Fruit fly (Drosophila melanogaster) whole organism, embryonic: ENCODE data around the gene CG31952.

Experiments
- Atf3 ChIP-seq: fragments of 200-800 bp; sonication (Bioruptor generic); optimal IDR thresholded peaks from 3 replicates; lab custom pipeline; 2016; ENCODE audit warnings: missing biosample characterization, missing genetic modification characterization
- CG1024 ChIP-seq: fragments of 200-800 bp; sonication (Bioruptor generic); IDR thresholded peaks from 2 replicates; pipeline ENCODE4 v1.3.6; 2022; ENCODE audit warnings: missing biosample characterization, missing genetic modification characterization
- CG11504 ChIP-seq: fragments of 200-800 bp; sonication (Bioruptor generic); optimal IDR thresholded peaks from 3 replicates; lab custom pipeline; 2019; ENCODE audit warnings: missing biosample characterization, mild to moderate bottlenecking, missing genetic modification characterization, moderate library complexity
- CG12391 ChIP-seq: fragments of 200-800 bp; sonication (Bioruptor generic); optimal IDR thresholded peaks from 3 replicates; lab custom pipeline; 2018; ENCODE audit warnings: missing biosample characterization, mild to moderate bottlenecking, missing genetic modification characterization, moderate library complexity
- CG14441 ChIP-seq: fragments of 200-800 bp; sonication (Bioruptor generic); IDR thresholded peaks from 2 replicates; pipeline ENCODE4 v1.3.6; 2022; ENCODE audit warnings: missing biosample characterization, missing genetic modification characterization
- CG14860 ChIP-seq: fragments of 200-800 bp; sonication (Bioruptor generic); IDR thresholded peaks from 3 replicates; pipeline ENCODE4 v1.3.6; 2022; ENCODE audit warnings: missing biosample characterization, missing genetic modification characterization; ENCODE audit not compliant: partially characterized antibody
- CG15269 ChIP-seq: fragments of 200-800 bp; sonication (Bioruptor generic); optimal IDR thresholded peaks from 2 replicates; lab custom pipeline; 2018; ENCODE audit warnings: missing biosample characterization, mild to moderate bottlenecking, missing genetic modification characterization, moderate library complexity
- CG16813 ChIP-seq: fragments of 200-800 bp; sonication (Bioruptor generic); IDR thresholded peaks from 3 replicates; pipeline ENCODE4 v1.3.6; 2022; ENCODE audit warnings: missing biosample characterization, missing genetic modification characterization; ENCODE audit not compliant: partially characterized antibody
- CG17359 ChIP-seq: fragments of 200-800 bp; sonication (Bioruptor generic); optimal IDR thresholded peaks from 3 replicates; lab custom pipeline; 2018; ENCODE audit warnings: missing biosample characterization, mild to moderate bottlenecking, missing genetic modification characterization, moderate library complexity
- CG17568 ChIP-seq: fragments of 200-800 bp; sonication (Bioruptor generic); optimal IDR thresholded peaks from 2 replicates; lab custom pipeline; 2018; ENCODE audit warnings: missing biosample characterization, mild to moderate bottlenecking, missing genetic modification characterization, moderate library complexity
- CG18011 ChIP-seq: fragments of 200-800 bp; sonication (Bioruptor generic); optimal IDR thresholded peaks from 2 replicates; lab custom pipeline; 2017; ENCODE audit warnings: missing biosample characterization, missing genetic modification characterization, mild to moderate bottlenecking, moderate library complexity, missing genotype
- CG2116 ChIP-seq: fragments of 200-800 bp; sonication (Bioruptor generic); optimal IDR thresholded peaks from 3 replicates; lab custom pipeline; 2018; ENCODE audit warnings: missing biosample characterization, mild to moderate bottlenecking, missing genetic modification characterization
- CG2678 ChIP-seq: fragments of 200-800 bp; sonication (Bioruptor generic); optimal IDR thresholded peaks from 3 replicates; lab custom pipeline; 2019; ENCODE audit warnings: missing biosample characterization, mild to moderate bottlenecking, missing genetic modification characterization, moderate library complexity
- CG32772 ChIP-seq: fragments of 200-800 bp; sonication (Bioruptor generic); IDR thresholded peaks from 2 replicates; pipeline ENCODE4 v1.3.6; 2022; ENCODE audit warnings: missing biosample characterization, missing genetic modification characterization
- CG33557 ChIP-seq: fragments of 200-800 bp; sonication (Bioruptor generic); optimal IDR thresholded peaks from 2 replicates; lab custom pipeline; 2019; ENCODE audit warnings: missing biosample characterization, mild to moderate bottlenecking, missing genetic modification characterization, moderate library complexity
- CG4328 ChIP-seq: fragments of 200-800 bp; sonication (Bioruptor generic); optimal IDR thresholded peaks from 3 replicates; lab custom pipeline; 2017; ENCODE audit warnings: missing biosample characterization, missing genetic modification reagents, missing genetic modification characterization
- CG4617 ChIP-seq: fragments of 200-800 bp; sonication (Bioruptor generic); optimal IDR thresholded peaks from 3 replicates; lab custom pipeline; 2016; ENCODE audit warnings: missing biosample characterization, missing genetic modification characterization, borderline replicate concordance
- CG5180 ChIP-seq: fragments of 200-800 bp; sonication (Bioruptor generic); optimal IDR thresholded peaks from 3 replicates; lab custom pipeline; 2017; ENCODE audit warnings: missing biosample characterization, missing genetic modification characterization, mild to moderate bottlenecking, moderate library complexity, missing genetic modification reagents
- CG7745 ChIP-seq: fragments of 200-800 bp; sonication (Bioruptor generic); optimal IDR thresholded peaks from 2 replicates; lab custom pipeline; 2018; ENCODE audit warnings: missing biosample characterization, mild to moderate bottlenecking, missing genetic modification characterization, moderate library complexity
- CG7839 ChIP-seq: fragments of 200-800 bp; sonication (Bioruptor generic); optimal IDR thresholded peaks from 3 replicates; lab custom pipeline; 2018; ENCODE audit warnings: missing biosample characterization, mild to moderate bottlenecking, missing genetic modification characterization, moderate library complexity
- Drgx ChIP-seq: fragments of 200-800 bp; sonication (Bioruptor generic); IDR thresholded peaks from 2 replicates; pipeline ENCODE4 v1.3.6; 2022; ENCODE audit warnings: missing biosample characterization, missing genetic modification characterization
- Ets97D ChIP-seq: fragments of 200-800 bp; sonication (Bioruptor generic); optimal IDR thresholded peaks from 3 replicates; lab custom pipeline; 2016; ENCODE audit warnings: missing biosample characterization, missing genetic modification characterization
- HLH3B ChIP-seq: fragments of 200-800 bp; sonication (Bioruptor generic); IDR thresholded peaks from 2 replicates; pipeline ENCODE4 v1.3.6; 2022; ENCODE audit warnings: missing biosample characterization, missing genetic modification characterization
- Hr39 ChIP-seq: fragments of >200 bp; optimal IDR thresholded peaks from 2 replicates; lab custom pipeline; 2017
- Hr51 ChIP-seq, 2 experiments: fragments of 200-800 bp; sonication (Bioruptor generic); optimal IDR thresholded peaks; 2 replicates in 1 of 2; 3 replicates in 1 of 2; lab custom pipeline; 2016 to 2018; ENCODE audit warnings: missing biosample characterization in 2 of 2, missing genetic modification characterization in 2 of 2, mild to moderate bottlenecking in 1 of 2, moderate library complexity in 1 of 2
- Hsf ChIP-seq: fragments of 200-800 bp; sonication (Bioruptor generic); optimal IDR thresholded peaks from 3 replicates; lab custom pipeline; 2016; ENCODE audit warnings: missing biosample characterization, missing genetic modification characterization
- Kr ChIP-seq: fragments of 200-800 bp; sonication (Bioruptor generic); optimal IDR thresholded peaks from 2 replicates; lab custom pipeline; 2017; ENCODE audit warnings: missing biosample characterization, mild to moderate bottlenecking, missing genetic modification characterization
- Nf-YC ChIP-seq: fragments of 200-800 bp; optimal IDR thresholded peaks from 3 replicates; lab custom pipeline; 2019; ENCODE audit warnings: missing biosample characterization, mild to moderate bottlenecking, missing genetic modification characterization, moderate library complexity
- Oli ChIP-seq: fragments of 200-800 bp; sonication (Bioruptor generic); optimal IDR thresholded peaks from 2 replicates; lab custom pipeline; 2018; ENCODE audit warnings: missing biosample characterization, mild to moderate bottlenecking, missing genetic modification characterization, moderate library complexity
- Pdp1 ChIP-seq, 2 experiments: fragments of 200-800 bp; sonication (Bioruptor generic); optimal IDR thresholded peaks; 3 replicates each; lab custom pipeline; 2016; ENCODE audit warnings: missing biosample characterization in 2 of 2, missing genetic modification characterization in 2 of 2, mild to moderate bottlenecking in 1 of 2, moderate library complexity in 1 of 2
- Ravus ChIP-seq: fragments of 200-800 bp; sonication (Bioruptor generic); IDR thresholded peaks from 2 replicates; pipeline ENCODE4 v1.3.6; 2022; ENCODE audit warnings: missing biosample characterization, missing genetic modification characterization
- Sry-δ ChIP-seq: fragments of 200-800 bp; sonication (Bioruptor generic); optimal IDR thresholded peaks from 2 replicates; lab custom pipeline; 2016; ENCODE audit warnings: missing biosample characterization, missing genetic modification characterization
- Vsx1 ChIP-seq: fragments of 200-800 bp; sonication (Bioruptor generic); optimal IDR thresholded peaks from 2 replicates; lab custom pipeline; 2017; ENCODE audit warnings: missing biosample characterization, mild to moderate bottlenecking, missing genetic modification characterization, missing genetic modification reagents
- crp ChIP-seq, 2 experiments: fragments of 200-800 bp; sonication (Bioruptor generic); optimal IDR thresholded peaks; 2 replicates in 1 of 2; 3 replicates in 1 of 2; lab custom pipeline; 2017; ENCODE audit warnings: missing biosample characterization in 2 of 2, missing genetic modification characterization in 2 of 2, mild to moderate bottlenecking in 1 of 2, moderate library complexity in 1 of 2
- dmrt99B ChIP-seq: fragments of 200-800 bp; sonication (Bioruptor generic); optimal IDR thresholded peaks from 2 replicates; lab custom pipeline; 2018; ENCODE audit warnings: missing biosample characterization, mild to moderate bottlenecking, missing genetic modification characterization, moderate library complexity
- esg ChIP-seq: fragments of 200-800 bp; sonication (Bioruptor generic); conservative IDR thresholded peaks from 2 replicates; pipeline ENCODE4 v1.3.6; 2022; ENCODE audit warnings: missing biosample characterization, missing genetic modification characterization
- exex ChIP-seq: fragments of 200-800 bp; sonication (Bioruptor generic); optimal IDR thresholded peaks from 4 replicates; lab custom pipeline; 2018; ENCODE audit warnings: missing biosample characterization, mild to moderate bottlenecking, missing genetic modification characterization, moderate library complexity
- fd96Cb ChIP-seq: fragments of 200-800 bp; sonication (Bioruptor generic); optimal IDR thresholded peaks from 2 replicates; lab custom pipeline; 2018; ENCODE audit warnings: missing biosample characterization, mild to moderate bottlenecking, missing genetic modification characterization, moderate library complexity
- fru ChIP-seq: fragments of >200 bp; optimal IDR thresholded peaks from 2 replicates; lab custom pipeline; 2017
- gem ChIP-seq: fragments of 200-800 bp; sonication (Bioruptor generic); optimal IDR thresholded peaks from 2 replicates; lab custom pipeline; 2019; ENCODE audit warnings: missing biosample characterization, mild to moderate bottlenecking, missing genetic modification characterization, moderate library complexity
- klu ChIP-seq: fragments of 200-800 bp; sonication (Bioruptor generic); IDR thresholded peaks from 2 replicates; pipeline ENCODE4 v1.3.6; 2022; ENCODE audit warnings: missing biosample characterization, missing genetic modification characterization
- maf-S ChIP-seq: fragments of 200-800 bp; sonication (Bioruptor generic); optimal IDR thresholded peaks from 2 replicates; lab custom pipeline; 2016; ENCODE audit warnings: missing biosample characterization, missing genetic modification characterization
- pan ChIP-seq, 4 experiments: fragments of >200 bp in 3 of 4; fragments of 200-800 bp in 1 of 4; sonication (Bioruptor generic) in 1 of 4; optimal IDR thresholded peaks in 3 of 4; IDR thresholded peaks in 1 of 4; 2 replicates each; pipeline versions ENCODE4 v1.3.6 to Lab custom; 2017 to 2022; ENCODE audit warnings: missing biosample characterization in 2 of 4, missing genetic modification characterization in 2 of 4, mixed read lengths in 1 of 4
- rib ChIP-seq: fragments of 200-800 bp; sonication (Bioruptor generic); IDR thresholded peaks from 2 replicates; pipeline ENCODE4 v1.3.6; 2022; ENCODE audit warnings: missing biosample characterization, missing genetic modification characterization
- schlank ChIP-seq: fragments of 200-800 bp; sonication (Bioruptor generic); optimal IDR thresholded peaks from 2 replicates; lab custom pipeline; 2018; ENCODE audit warnings: missing biosample characterization, mild to moderate bottlenecking, missing genetic modification characterization
- sna ChIP-seq: fragments of 200-800 bp; sonication (Bioruptor generic); IDR thresholded peaks from 2 replicates; pipeline ENCODE4 v1.3.6; 2022; ENCODE audit warnings: missing biosample characterization, missing genetic modification characterization; ENCODE audit not compliant: partially characterized antibody
- stc ChIP-seq: fragments of 200-800 bp; sonication (Bioruptor generic); IDR thresholded peaks from 2 replicates; pipeline ENCODE4 v1.3.6; 2022; ENCODE audit warnings: missing biosample characterization, missing genetic modification characterization
- zfh1 ChIP-seq: fragments of 200-800 bp; sonication (Bioruptor generic); IDR thresholded peaks from 3 replicates; pipeline ENCODE4 v1.3.6; 2022; ENCODE audit warnings: missing biosample characterization, missing genetic modification characterization

CG31952 gene

dm6 chr2L:3436347-3436746 is 19.9 kb downstream of the CG31952 start:
- peak; percentile 19 for TF ChIP-seq CG17359 (tag; lab: Kevin White, UChicago)
- TF ChIP-seq exex (tag; lab: Kevin White, UChicago) = no peak
- TF ChIP-seq CG5180 (GFP tag; lab: Kevin White, UChicago) = peak; percentile 54
- TF ChIP-seq dmrt99B = peak; percentile 28
- TF ChIP-seq fd96Cb (tag; lab: Kevin White, UChicago) = no peak
- peak; percentile 21; the same call in 1 of the 2 replicates for TF ChIP-seq CG14441 (GFP tag; lab: Robert Waterston, UW)
- TF ChIP-seq HLH3B (GFP tag; lab: Robert Waterston, UW) = 0 out of 2 replicates have a peak, but pooled peaks have one; percentile 13
- TF ChIP-seq CG2678 (tag; lab: Kevin White, UChicago) = peak; percentile 13
- TF ChIP-seq CG15269 (tag; lab: Kevin White, UChicago) = peak; percentile 23
- peak in 1 of 2 experiments; percentile 44 for TF ChIP-seq Hr51 (GFP tag; optimal IDR thresholded peaks at IDR 0.05; lab: Kevin White, UChicago)
- no peak for TF ChIP-seq Vsx1 (GFP tag; lab: Kevin White, UChicago)
- 0 out of 2 replicates have a peak, but pooled peaks have one; percentile 15 for TF ChIP-seq esg
- no peak for TF ChIP-seq Ets97D (GFP tag; lab: Kevin White, UChicago)
- no peak for TF ChIP-seq pan (optimal IDR thresholded peaks at IDR 0.05; lab: Kevin White, UChicago)
- peak in 1 of 2 experiments; percentile 59 for TF ChIP-seq pan (GFP tag; optimal IDR thresholded peaks at IDR 0.05 in 1 of 2, IDR thresholded peaks at IDR 0.05 in 1 of 2)
- no peak for TF ChIP-seq CG33557 (GFP tag; lab: Kevin White, UChicago)
- TF ChIP-seq CG17568 (GFP tag; lab: Kevin White, UChicago) = no peak
- peak; percentile 17; the same call in 1 of the 2 replicates for TF ChIP-seq Drgx (GFP tag; lab: Robert Waterston, UW)
- TF ChIP-seq gem (tag; lab: Kevin White, UChicago) = peak; percentile 25
- TF ChIP-seq CG11504 (tag; lab: Kevin White, UChicago) = peak; percentile 13
- 0 out of 2 replicates have a peak, but pooled peaks have one; percentile 39 for TF ChIP-seq stc (GFP tag; lab: Robert Waterston, UW)
- peak; percentile 15 for TF ChIP-seq Oli

- TF ChIP-seq CG4617 (GFP tag; lab: Kevin White, UChicago) (no peak), Hr39 (lab: Kevin White, UChicago) (no peak), Hsf (GFP tag; lab: Kevin White, UChicago) (no peak), Atf3 (no peak), sna (GFP tag; lab: Robert Waterston, UW) (no peak), CG2116 (GFP tag; lab: Kevin White, UChicago) (no peak), Ravus (GFP tag; lab: Robert Waterston, UW) (no peak), CG17359 (tag; lab: Kevin White, UChicago) (peak; percentile 79), CG4328 (GFP tag; lab: Kevin White, UChicago) (peak; percentile 13), CG16813 (GFP tag; lab: Robert Waterston, UW) (no peak), maf-S (GFP tag; lab: Kevin White, UChicago) (no peak), Kr (GFP tag; lab: Kevin White, UChicago) (no peak), Nf-YC (tag; lab: Kevin White, UChicago) (peak; percentile 40), zfh1 (peak; percentile 64), CG12391 (peak; percentile 69), rib (GFP tag; lab: Robert Waterston, UW) (no peak), Sry-δ (GFP tag; lab: Kevin White, UChicago) (no peak), crp (GFP tag; optimal IDR thresholded peaks at IDR 0.05; lab: Kevin White, UChicago) (no peak), Pdp1 (GFP tag; optimal IDR thresholded peaks at IDR 0.05; lab: Kevin White, UChicago) (peak; percentile 18 to 24), CG7745 (tag; lab: Kevin White, UChicago) (no peak), CG32772 (no peak), CG7839 (tag; lab: Kevin White, UChicago) (peak; percentile 61), CG18011 (no peak), CG1024 (0 out of 2 replicates have a peak, but pooled peaks have one; percentile 41), schlank (tag; lab: Kevin White, UChicago) (no peak), klu (GFP tag; lab: Robert Waterston, UW) (no peak), fru (no peak), CG14860 (no peak)
These were observed 20.6 kb downstream of the CG31952 start for dm6 chr2L:3437068-3437467.
